Worm (Caenorhabditis elegans) whole organism, L4 larva: Measurements from ENCODE around the gene W08E12.5.
"Not testable (repeated sequence)": the region's sequence is repeated elsewhere in the genome, so short reads cannot be mapped to it uniquely, and the experiment has no call there.

Experiments
- Y48G9A.11 ChIP-seq: fragments of 200-800 bp; sonication (Bioruptor generic); IDR thresholded peaks from 2 replicates; pipeline ENCODE4 v1.3.6; 2022; ENCODE audit warnings: missing genetic modification reagents, missing genetic modification characterization, missing compliant biosample characterization
- ceh-82 ChIP-seq: sonication (generic microtip); optimal IDR thresholded peaks from 2 replicates; lab custom pipeline; 2017; ENCODE audit warnings: missing biosample characterization, missing genetic modification characterization
- hlh-30 ChIP-seq: sonication (generic microtip); optimal IDR thresholded peaks from 2 replicates; lab custom pipeline; 2017; ENCODE audit warnings: antibody characterized with exemption, mild to moderate bottlenecking, missing genetic modification characterization, missing compliant biosample characterization; ENCODE audit not compliant: insufficient read depth
- lin-39 ChIP-seq: fragments of 150-350 bp; optimal IDR thresholded peaks from 2 replicates; lab custom pipeline; 2014; ENCODE audit warnings: missing biosample characterization, missing genetic modification reagents, missing genetic modification characterization
- nhr-102 ChIP-seq: sonication (generic microtip); optimal IDR thresholded peaks from 2 replicates; lab custom pipeline; 2016; ENCODE audit warnings: mild to moderate bottlenecking, missing genetic modification characterization, moderate library complexity, missing compliant biosample characterization
- nhr-11 ChIP-seq: fragments of 150-350 bp; optimal IDR thresholded peaks from 2 replicates; lab custom pipeline; 2014; ENCODE audit warnings: missing biosample characterization, missing genetic modification characterization
- nhr-77 ChIP-seq: fragments of 150-350 bp; optimal IDR thresholded peaks from 2 replicates; lab custom pipeline; 2014; ENCODE audit warnings: missing biosample characterization, missing genetic modification characterization

ce11 chrIV:3314099-3314498 is 13.5 kb downstream of the W08E12.5 start:
- TF ChIP-seq nhr-102 (tag; lab: Kevin White, UChicago); ceh-82 (tag; lab: Kevin White, UChicago); nhr-77 (tag; lab: Kevin White, UChicago); Y48G9A.11 (GFP tag; lab: Robert Waterston, UW); lin-39 (tag; lab: Kevin White, UChicago); hlh-30 (tag; lab: Kevin White, UChicago); nhr-11 (tag; lab: Kevin White, UChicago): not testable (repeated sequence)
